Worm (Caenorhabditis elegans): ENCODE data around the gene lec-8.

lec-8 gene

ce11 chrX:9856618-9857017 is 6.2 kb downstream of the lec-8 start, which contains the start of gene R07B1.11:
TSS of gene R07B1.11 (plus strand) at chrX:9856918.
- no peak for TF ChIP-seq tbx-2 (tag; optimal IDR thresholded peaks at IDR 0.05)

ce11 chrX:9858069-9858468 is 7.7 kb downstream of the lec-8 start, which contains the start of gene scav-5:
TSS of gene scav-5 (plus strand) at chrX:9858365.
- TF ChIP-seq sdc-2 (tag; optimal IDR thresholded peaks at IDR 0.05), result no peak
- TF ChIP-seq ceh-2 (tag; optimal IDR thresholded peaks at IDR 0.05), result no peak
- TF ChIP-seq pag-3 (tag; optimal IDR thresholded peaks at IDR 0.05; ENCODE audit: borderline replicate concordance), result no peak
- TF ChIP-seq elt-2 (tag; optimal IDR thresholded peaks at IDR 0.05), result no peak
- no peak for TF ChIP-seq pha-2 (tag; optimal IDR thresholded peaks at IDR 0.05)
- no peak for TF ChIP-seq hlh-30 (tag; optimal IDR thresholded peaks at IDR 0.05; ENCODE audit: insufficient read depth)
- TF ChIP-seq pros-1 (tag; optimal IDR thresholded peaks at IDR 0.05), result no peak
- TF ChIP-seq ceh-9 (tag; optimal IDR thresholded peaks at IDR 0.05), result no peak
- TF ChIP-seq hlh-8 (tag; optimal IDR thresholded peaks at IDR 0.05), result no peak
- TF ChIP-seq ceh-6 (GFP tag; optimal IDR thresholded peaks at IDR 0.05), result no peak
- TF ChIP-seq T23F11.4 (GFP tag; optimal IDR thresholded peaks at IDR 0.05), result no peak
- no peak for TF ChIP-seq ama-1 (optimal IDR thresholded peaks at IDR 0.05)
- no peak for TF ChIP-seq dmd-4 (tag; optimal IDR thresholded peaks at IDR 0.05; ENCODE audit: borderline replicate concordance)
- TF ChIP-seq rnt-1 (tag; optimal IDR thresholded peaks at IDR 0.05), result no peak
- TF ChIP-seq nhr-11 (tag; optimal IDR thresholded peaks at IDR 0.05), result no peak

ce11 chrX:9862916-9863624 is 12.7 kb downstream of the lec-8 start, which contains the start of the genes gst-36 and R07B1.5:
TSS of gene gst-36 (minus strand) at chrX:9862960.
TSS of gene R07B1.5 (plus strand) at chrX:9863580.
- TF ChIP-seq sox-2 (GFP tag; IDR thresholded peaks at IDR 0.05) (no peak), ceh-19 (GFP tag; optimal IDR thresholded peaks at IDR 0.05) (no peak), T23F11.4 (GFP tag; optimal IDR thresholded peaks at IDR 0.05) (no peak), fkh-10 (GFP tag; optimal IDR thresholded peaks at IDR 0.05) (no peak), che-1 (tag; optimal IDR thresholded peaks at IDR 0.05) (no peak), elt-2 (tag; optimal IDR thresholded peaks at IDR 0.05) (peak; percentile 56), elt-4 (tag; optimal IDR thresholded peaks at IDR 0.05) (no peak), pros-1 (tag; optimal IDR thresholded peaks at IDR 0.05) (no peak)

ce11 chrX:9866355-9866754 is 16.0 kb downstream of the lec-8 start, which contains the start of gene R07B1.6:
TSS of gene R07B1.6 (plus strand) at chrX:9866655.
- TF ChIP-seq fkh-6 (tag; optimal IDR thresholded peaks at IDR 0.05) (no peak), ahr-1 (tag; optimal IDR thresholded peaks at IDR 0.05) (no peak), pax-1 (tag; optimal IDR thresholded peaks at IDR 0.05) (no peak), nfya-1 (tag; optimal IDR thresholded peaks at IDR 0.05) (no peak), hlh-15 (tag; optimal IDR thresholded peaks at IDR 0.05) (no peak), tbx-7 (tag; optimal IDR thresholded peaks at IDR 0.05) (no peak), ceh-24 (tag; optimal IDR thresholded peaks at IDR 0.05) (no peak), ceh-22 (tag; optimal IDR thresholded peaks at IDR 0.05) (no peak), hlh-8 (tag; optimal IDR thresholded peaks at IDR 0.05) (no peak), F13H6.1 (tag; optimal IDR thresholded peaks at IDR 0.05) (no peak), odd-2 (tag; optimal IDR thresholded peaks at IDR 0.05) (no peak), unc-3 (GFP tag; conservative IDR thresholded peaks at IDR 0.05) (no peak), unc-3 (tag; optimal IDR thresholded peaks at IDR 0.05) (no peak), gmeb-2 (tag; optimal IDR thresholded peaks at IDR 0.05) (no peak), rnt-1 (tag; optimal IDR thresholded peaks at IDR 0.05) (no peak), lin-11 (tag; optimal IDR thresholded peaks at IDR 0.05) (no peak), nhr-232 (tag; optimal IDR thresholded peaks at IDR 0.05) (no peak)

Measured in whole organism, late embryonic.